Worm (Caenorhabditis elegans) whole organism, young adult: Measurements from ENCODE around the gene C04C11.25.

Source experiments
- F37B4.10 ChIP-seq: fragments of 200-800 bp; sonication (Bioruptor generic); IDR thresholded peaks from 2 replicates; pipeline ENCODE4 v1.3.6; 2022; ENCODE audit warnings: missing genetic modification characterization, missing compliant biosample characterization
- F52B5.7 ChIP-seq: sonication (generic microtip); optimal IDR thresholded peaks from 2 replicates; lab custom pipeline; 2016; ENCODE audit warnings: mild to moderate bottlenecking, missing genetic modification characterization, missing compliant biosample characterization
- ama-1 ChIP-seq, 3 experiments: fragments of 150-350 bp in 1 of 3; sonication (generic microtip) in 2 of 3; optimal IDR thresholded peaks; 2 replicates each; lab custom pipeline; 2014 to 2018; ENCODE audit warnings: missing biosample characterization in 2 of 3, missing genetic modification characterization in 2 of 3, missing genetic modification reagents in 2 of 3
- mel-28 ChIP-seq: sonication (generic microtip); optimal IDR thresholded peaks from 2 replicates; lab custom pipeline; 2016; ENCODE audit warnings: borderline replicate concordance, mild to moderate bottlenecking, missing genetic modification characterization, missing compliant biosample characterization
- pha-4 ChIP-seq: fragments of 150-350 bp; sonication (generic microtip); optimal IDR thresholded peaks from 2 replicates; lab custom pipeline; 2014; ENCODE audit warnings: missing biosample characterization, missing genetic modification reagents, missing genetic modification characterization
- snpc-1.3 ChIP-seq: sonication (generic microtip); optimal IDR thresholded peaks from 2 replicates; lab custom pipeline; 2017; ENCODE audit warnings: missing genetic modification characterization, mild to moderate bottlenecking, missing compliant biosample characterization, antibody characterized with exemption, moderate library complexity, missing genotype, missing genetic modification reagents; ENCODE audit not compliant: insufficient read depth

DNA sequence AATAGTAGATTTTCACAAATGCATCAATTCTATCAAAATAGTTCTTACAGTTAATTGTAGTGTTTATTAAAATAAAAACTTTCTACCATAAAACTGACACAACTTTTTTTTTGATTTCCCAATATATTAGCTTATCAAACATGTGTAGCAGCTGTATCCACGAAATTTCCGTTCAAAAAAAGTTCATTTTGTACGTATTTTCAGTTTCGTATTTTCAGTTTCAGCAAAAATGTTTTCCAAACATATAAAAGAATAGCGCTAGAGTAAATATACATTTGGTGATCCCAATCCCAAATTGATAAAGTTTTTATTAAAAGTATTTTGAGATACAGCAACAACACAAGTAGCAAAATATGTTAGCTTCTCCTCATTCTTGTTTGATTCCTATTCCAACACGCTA, 14.1 kb upstream of the C04C11.25 start:
- TF ChIP-seq ama-1 (optimal IDR thresholded peaks at IDR 0.05; lab: Kevin White, UChicago) = no peak
- no peak for TF ChIP-seq ama-1 (GFP tag; optimal IDR thresholded peaks at IDR 0.05; lab: Kevin White, UChicago)
- no peak for TF ChIP-seq snpc-1.3 (tag; lab: Kevin White, UChicago)
- no peak for TF ChIP-seq pha-4 (tag; lab: Kevin White, UChicago)
- no peak for TF ChIP-seq mel-28 (tag; lab: Kevin White, UChicago)
- no peak for TF ChIP-seq F37B4.10 (GFP tag; lab: Robert Waterston, UW)
- TF ChIP-seq F52B5.7 = no peak
